Worm (Caenorhabditis elegans) whole organism, young adult: ENCODE measurements around the gene clec-239.
A peak's percentile ranks its signal among the peaks of the same experiment; 100 is the strongest.
"Not testable (repeated sequence)": the region's sequence is repeated elsewhere in the genome, so short reads cannot be mapped to it uniquely, and the experiment has no call there.

ENCODE experiments used
- C06A6.2 ChIP-seq: fragments of 200-800 bp; sonication (Bioruptor generic); conservative IDR thresholded peaks from 2 replicates; pipeline ENCODE4 v1.3.6; 2022; ENCODE audit warnings: missing genetic modification characterization, missing compliant biosample characterization
- C17E4.6 ChIP-seq: fragments of 200-800 bp; sonication (Bioruptor generic); IDR thresholded peaks from 2 replicates; pipeline ENCODE4 v1.3.6; 2022; ENCODE audit warnings: missing genetic modification reagents, missing genetic modification characterization, missing compliant biosample characterization
- F22D6.2 ChIP-seq: sonication (generic microtip); optimal IDR thresholded peaks from 2 replicates; lab custom pipeline; 2016; ENCODE audit warnings: mild to moderate bottlenecking, missing genetic modification characterization, missing compliant biosample characterization
- F49E8.2 ChIP-seq: sonication (generic microtip); optimal IDR thresholded peaks from 3 replicates; lab custom pipeline; 2017; ENCODE audit warnings: missing genetic modification characterization, mild to moderate bottlenecking, missing compliant biosample characterization, antibody characterized with exemption, moderate library complexity; ENCODE audit not compliant: insufficient read depth
- K11D2.4 ChIP-seq: fragments of 200-800 bp; sonication (Bioruptor generic); IDR thresholded peaks from 2 replicates; pipeline ENCODE4 v1.3.6; 2022; ENCODE audit warnings: missing genetic modification reagents, missing genetic modification characterization, missing compliant biosample characterization
- Y53G8AR.9 ChIP-seq: fragments of 200-800 bp; sonication (Bioruptor generic); conservative IDR thresholded peaks from 2 replicates; pipeline ENCODE4 v1.3.6; 2022; ENCODE audit warnings: missing genetic modification reagents, missing genetic modification characterization, missing compliant biosample characterization
- Y67H2A.10 ChIP-seq: fragments of 200-800 bp; sonication (Bioruptor generic); conservative IDR thresholded peaks from 2 replicates; pipeline ENCODE4 v1.3.6; 2022; ENCODE audit warnings: missing genetic modification reagents, missing genetic modification characterization, missing compliant biosample characterization
- Y95B8A.8 ChIP-seq: fragments of 200-800 bp; sonication (Bioruptor generic); IDR thresholded peaks from 2 replicates; pipeline ENCODE4 v1.3.6; 2022; ENCODE audit warnings: missing genetic modification reagents, missing genetic modification characterization, missing compliant biosample characterization
- aptf-3 ChIP-seq: fragments of 200-800 bp; sonication (Bioruptor generic); IDR thresholded peaks from 2 replicates; pipeline ENCODE4 v1.3.6; 2022; ENCODE audit warnings: missing genetic modification characterization, missing compliant biosample characterization
- attf-6 ChIP-seq: fragments of 200-800 bp; sonication (Bioruptor generic); IDR thresholded peaks from 2 replicates; pipeline ENCODE4 v1.3.6; 2022; ENCODE audit warnings: missing genetic modification reagents, missing genetic modification characterization, missing compliant biosample characterization
- bed-1 ChIP-seq: fragments of 200-800 bp; sonication (Bioruptor generic); IDR thresholded peaks from 2 replicates; pipeline ENCODE4 v1.3.6; 2022; ENCODE audit warnings: missing genetic modification reagents, missing genetic modification characterization, missing compliant biosample characterization
- bed-2 ChIP-seq: fragments of 200-800 bp; sonication (Bioruptor generic); IDR thresholded peaks from 2 replicates; pipeline ENCODE4 v1.3.6; 2022; ENCODE audit warnings: missing genetic modification reagents, missing genetic modification characterization, missing compliant biosample characterization
- cebp-2 ChIP-seq: fragments of 200-800 bp; sonication (Bioruptor generic); IDR thresholded peaks from 2 replicates; pipeline ENCODE4 v1.3.6; 2022; ENCODE audit warnings: missing genetic modification characterization, missing compliant biosample characterization
- ceh-58 ChIP-seq: fragments of 200-800 bp; sonication (Bioruptor generic); IDR thresholded peaks from 2 replicates; pipeline ENCODE4 v1.3.6; 2022; ENCODE audit warnings: missing genetic modification characterization, missing compliant biosample characterization
- chd-7 ChIP-seq: sonication (generic microtip); optimal IDR thresholded peaks from 2 replicates; lab custom pipeline; 2016; ENCODE audit warnings: mild to moderate bottlenecking, missing genetic modification characterization, moderate library complexity, missing compliant biosample characterization
- dox-1 ChIP-seq: fragments of 200-800 bp; sonication (Bioruptor generic); IDR thresholded peaks from 2 replicates; pipeline ENCODE4 v1.3.6; 2022; ENCODE audit warnings: missing genetic modification reagents, missing genetic modification characterization, missing compliant biosample characterization
- dpl-1 ChIP-seq: fragments of 150-350 bp; optimal IDR thresholded peaks from 2 replicates; lab custom pipeline; 2014; ENCODE audit warnings: missing biosample characterization, missing genetic modification reagents, missing genetic modification characterization
- efl-1 ChIP-seq: fragments of 150-350 bp; optimal IDR thresholded peaks from 2 replicates; lab custom pipeline; 2014; ENCODE audit warnings: missing biosample characterization, missing genetic modification reagents, missing genetic modification characterization
- ekl-4 ChIP-seq: fragments of 200-800 bp; sonication (Bioruptor generic); IDR thresholded peaks from 2 replicates; pipeline ENCODE4 v1.3.6; 2022; ENCODE audit warnings: missing genetic modification reagents, missing genetic modification characterization, missing compliant biosample characterization
- fkh-3 ChIP-seq: sonication (generic microtip); optimal IDR thresholded peaks from 2 replicates; lab custom pipeline; 2016; ENCODE audit warnings: mild to moderate bottlenecking, missing genetic modification characterization, missing compliant biosample characterization
- hmg-20 ChIP-seq: fragments of 200-800 bp; sonication (Bioruptor generic); IDR thresholded peaks from 2 replicates; pipeline ENCODE4 v1.3.6; 2022; ENCODE audit warnings: missing genetic modification reagents, missing genetic modification characterization, missing compliant biosample characterization
- hrde-1 ChIP-seq: sonication (generic microtip); optimal IDR thresholded peaks from 2 replicates; lab custom pipeline; 2016; ENCODE audit warnings: missing genetic modification characterization, mild to moderate bottlenecking, missing compliant biosample characterization, moderate library complexity, missing genotype, missing genetic modification reagents, borderline replicate concordance
- lin-26 ChIP-seq: fragments of 200-800 bp; sonication (Bioruptor generic); IDR thresholded peaks from 2 replicates; pipeline ENCODE4 v1.3.6; 2022; ENCODE audit warnings: missing genetic modification reagents, missing genetic modification characterization, missing compliant biosample characterization
- lin-35 ChIP-seq, 3 experiments: fragments of 150-350 bp in 2 of 3; sonication (generic microtip) in 1 of 3; optimal IDR thresholded peaks; 2 replicates each; lab custom pipeline; 2014 to 2018; ENCODE audit warnings: missing biosample characterization in 3 of 3, missing genetic modification characterization in 3 of 3, missing genetic modification reagents in 3 of 3
- lin-54 ChIP-seq: fragments of 200-800 bp; sonication (Bioruptor generic); optimal IDR thresholded peaks from 2 replicates; lab custom pipeline; 2018; ENCODE audit warnings: mild to moderate bottlenecking, missing genetic modification characterization, missing compliant biosample characterization
- madf-3 ChIP-seq: fragments of 200-800 bp; sonication (Bioruptor generic); IDR thresholded peaks from 2 replicates; pipeline ENCODE4 v1.3.6; 2022; ENCODE audit warnings: missing genetic modification reagents, missing genetic modification characterization, missing compliant biosample characterization
- madf-6 ChIP-seq: fragments of 200-800 bp; sonication (Bioruptor generic); IDR thresholded peaks from 2 replicates; pipeline ENCODE4 v1.3.6; 2022; ENCODE audit warnings: missing genetic modification reagents, missing genetic modification characterization, missing compliant biosample characterization
- madf-8 ChIP-seq: fragments of 200-800 bp; sonication (Bioruptor generic); conservative IDR thresholded peaks from 2 replicates; pipeline ENCODE4 v1.3.6; 2022; ENCODE audit warnings: missing genetic modification reagents, missing genetic modification characterization, missing compliant biosample characterization
- nhr-120 ChIP-seq: fragments of 200-800 bp; sonication (Bioruptor generic); IDR thresholded peaks from 2 replicates; pipeline ENCODE4 v1.3.6; 2022; ENCODE audit warnings: missing genetic modification characterization, missing compliant biosample characterization
- nhr-179 ChIP-seq: sonication (generic microtip); optimal IDR thresholded peaks from 2 replicates; lab custom pipeline; 2016; ENCODE audit warnings: mild to moderate bottlenecking, missing genetic modification characterization, missing compliant biosample characterization
- nhr-27 ChIP-seq: fragments of 200-800 bp; sonication (Bioruptor generic); optimal IDR thresholded peaks from 2 replicates; lab custom pipeline; 2018; ENCODE audit warnings: mild to moderate bottlenecking, missing genetic modification characterization, moderate library complexity, missing compliant biosample characterization
- pbrm-1 ChIP-seq: fragments of 200-800 bp; sonication (Bioruptor generic); IDR thresholded peaks from 2 replicates; pipeline ENCODE4 v1.3.6; 2022; ENCODE audit warnings: missing genetic modification reagents, missing genetic modification characterization, missing compliant biosample characterization
- pha-4 ChIP-seq: fragments of 150-350 bp; sonication (generic microtip); optimal IDR thresholded peaks from 2 replicates; lab custom pipeline; 2014; ENCODE audit warnings: missing biosample characterization, missing genetic modification reagents, missing genetic modification characterization
- rec-8 ChIP-seq, 2 experiments: sonication (generic microtip); optimal IDR thresholded peaks; 2 replicates each; lab custom pipeline; 2016; ENCODE audit warnings: mild to moderate bottlenecking in 2 of 2, missing genetic modification characterization in 2 of 2, missing genetic modification reagents in 2 of 2, missing genotype in 2 of 2, missing biosample characterization in 1 of 2, missing compliant biosample characterization in 1 of 2, moderate library complexity in 1 of 2
- snpc-4 ChIP-seq, 5 experiments: fragments of 150-350 bp in 1 of 5; sonication (generic microtip) in 4 of 5; optimal IDR thresholded peaks; 2 replicates each; lab custom pipeline; 2014 to 2018; ENCODE audit warnings: missing genetic modification characterization in 5 of 5, missing biosample characterization in 3 of 5, antibody characterized with exemption in 2 of 5, mild to moderate bottlenecking in 2 of 5, missing compliant biosample characterization in 2 of 5, missing genotype in 2 of 5, moderate library complexity in 2 of 5, missing genetic modification reagents in 1 of 5
- tlf-1 ChIP-seq: fragments of 200-800 bp; sonication (Bioruptor generic); optimal IDR thresholded peaks from 2 replicates; lab custom pipeline; 2018; ENCODE audit warnings: mild to moderate bottlenecking, missing genetic modification characterization, missing compliant biosample characterization
- xnd-1 ChIP-seq: sonication (generic microtip); optimal IDR thresholded peaks from 2 replicates; lab custom pipeline; 2016; ENCODE audit warnings: missing genotype, missing genetic modification reagents, missing genetic modification characterization, missing compliant biosample characterization
- zim-3 ChIP-seq: sonication (generic microtip); optimal IDR thresholded peaks from 2 replicates; lab custom pipeline; 2017; ENCODE audit warnings: mild to moderate bottlenecking, missing genetic modification characterization, moderate library complexity, missing compliant biosample characterization
- ztf-22 ChIP-seq: fragments of 200-800 bp; sonication (Bioruptor generic); optimal IDR thresholded peaks from 2 replicates; lab custom pipeline; 2018; ENCODE audit warnings: mild to moderate bottlenecking, missing genetic modification characterization, moderate library complexity, missing compliant biosample characterization

The clec-239 gene

DNA sequence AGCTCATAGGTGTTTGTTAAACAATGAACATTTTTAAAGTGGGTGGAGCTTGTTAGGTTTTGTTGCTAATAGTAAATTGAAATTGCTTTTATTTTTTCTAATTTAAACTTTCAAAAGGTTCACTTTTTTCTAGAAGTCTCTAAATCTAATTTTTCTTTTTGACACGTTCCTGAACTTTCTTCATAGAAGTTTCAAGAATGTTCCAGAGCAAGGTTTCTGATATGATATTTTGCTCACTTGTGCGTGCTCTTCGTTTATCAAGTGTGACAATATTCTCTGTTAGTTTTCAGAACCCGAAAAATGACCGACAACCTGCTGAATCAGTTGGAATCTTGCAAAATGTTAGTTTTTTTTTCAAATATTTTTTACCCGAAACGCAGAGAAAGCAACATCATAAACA is 17.6 kb upstream of the clec-239 start, which contains the start of gene fbxa-148:
TSS of gene fbxa-148 (plus strand) at position 301 of the 400 bp plus-strand sequence.
- not testable (repeated sequence) for TF ChIP-seq C06A6.2, bed-2, lin-26 (GFP tag; lab: Robert Waterston, UW)

DNA sequence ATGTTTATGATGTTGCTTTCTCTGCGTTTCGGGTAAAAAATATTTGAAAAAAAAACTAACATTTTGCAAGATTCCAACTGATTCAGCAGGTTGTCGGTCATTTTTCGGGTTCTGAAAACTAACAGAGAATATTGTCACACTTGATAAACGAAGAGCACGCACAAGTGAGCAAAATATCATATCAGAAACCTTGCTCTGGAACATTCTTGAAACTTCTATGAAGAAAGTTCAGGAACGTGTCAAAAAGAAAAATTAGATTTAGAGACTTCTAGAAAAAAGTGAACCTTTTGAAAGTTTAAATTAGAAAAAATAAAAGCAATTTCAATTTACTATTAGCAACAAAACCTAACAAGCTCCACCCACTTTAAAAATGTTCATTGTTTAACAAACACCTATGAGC is 8.3 kb upstream of the clec-239 start, which contains the start of gene fbxa-112:
TSS of gene fbxa-112 (minus strand) at position 101 of the 400 bp plus-strand sequence.
- TF ChIP-seq pha-4 (tag; lab: Kevin White, UChicago); lin-54 (GFP tag; lab: Kevin White, UChicago); F49E8.2 (tag; lab: Kevin White, UChicago): not testable (repeated sequence)

DNA sequence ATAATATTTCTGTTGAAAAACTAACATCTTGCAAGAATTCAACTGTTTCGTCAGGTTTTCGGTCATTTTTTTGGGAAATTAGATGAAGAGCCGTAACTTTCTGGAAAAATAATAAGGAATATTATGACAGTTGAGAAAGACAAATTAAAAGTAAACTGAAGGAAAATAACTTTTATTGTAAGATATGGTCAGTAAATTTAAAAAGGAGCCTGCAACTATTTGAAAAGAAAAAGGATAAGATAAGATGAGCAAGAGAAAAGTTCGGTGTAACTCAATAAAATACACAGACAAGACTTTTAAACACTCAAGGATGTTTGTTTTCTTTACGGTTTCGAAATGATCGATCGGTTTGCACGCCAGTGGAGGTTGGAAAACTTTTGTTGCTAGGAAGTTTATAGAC is 6.7 kb upstream of the clec-239 start, which contains the start of gene fbxa-111:
TSS of gene fbxa-111 (minus strand) at position 101 of the 400 bp plus-strand sequence.
- not testable (repeated sequence) for TF ChIP-seq tlf-1 (GFP tag; lab: Kevin White, UChicago); F22D6.2; dox-1

DNA sequence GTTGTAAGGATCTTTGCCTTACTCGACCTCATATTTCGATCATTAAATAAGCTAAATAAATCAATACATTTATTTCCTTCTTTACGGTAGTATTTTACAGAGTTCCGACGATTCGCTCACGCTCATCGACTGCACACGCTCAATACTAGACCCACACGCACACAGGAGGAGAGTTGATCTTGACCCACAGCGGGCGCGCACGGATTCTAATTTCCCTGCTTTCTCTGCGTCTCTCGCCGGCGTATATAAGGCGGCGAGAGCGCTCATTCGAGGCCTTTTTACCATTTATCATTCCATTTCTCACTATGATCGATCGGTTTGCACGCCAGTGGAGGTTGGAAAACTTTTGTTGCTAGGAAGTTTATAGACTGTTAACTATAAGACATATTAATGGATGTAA is 6.3 kb upstream of the clec-239 start:
- TF ChIP-seq xnd-1 (tag; lab: Kevin White, UChicago) = peak; percentile 84
- TF ChIP-seq bed-2 (GFP tag; lab: Robert Waterston, UW) = no peak
- TF ChIP-seq zim-3 (tag; lab: Kevin White, UChicago) = no peak
- peak; percentile 90 for TF ChIP-seq madf-6 (GFP tag; lab: Robert Waterston, UW)
- no peak for TF ChIP-seq lin-35 (GFP tag; optimal IDR thresholded peaks at IDR 0.05; lab: Kevin White, UChicago)
- TF ChIP-seq madf-8 (GFP tag; lab: Robert Waterston, UW) = peak; percentile 78
- TF ChIP-seq fkh-3 (tag; lab: Kevin White, UChicago) = no peak
- TF ChIP-seq attf-6 = peak; percentile 78
- TF ChIP-seq snpc-4 (GFP tag; optimal IDR thresholded peaks at IDR 0.05; lab: Kevin White, UChicago) = no peak
- TF ChIP-seq snpc-4 (tag; optimal IDR thresholded peaks at IDR 0.05; lab: Kevin White, UChicago) = peak in 1 of 4 experiments; percentile 40
- TF ChIP-seq Y53G8AR.9 (GFP tag; lab: Robert Waterston, UW) = no peak
- TF ChIP-seq madf-3 (GFP tag; lab: Robert Waterston, UW) = 0 out of 2 replicates have a peak, but pooled peaks have one; percentile 42
- TF ChIP-seq ekl-4 (GFP tag; lab: Robert Waterston, UW) = no peak
- peak; percentile 79 for TF ChIP-seq efl-1 (GFP tag; lab: Kevin White, UChicago)
- no peak for TF ChIP-seq hmg-20 (GFP tag; lab: Robert Waterston, UW)
- TF ChIP-seq hrde-1 (tag; lab: Kevin White, UChicago) = no peak
- no peak for TF ChIP-seq C17E4.6
- no peak for TF ChIP-seq nhr-27 (tag; lab: Kevin White, UChicago)
- no peak for TF ChIP-seq chd-7 (tag; lab: Kevin White, UChicago)
- TF ChIP-seq cebp-2 (GFP tag; lab: Robert Waterston, UW) = no peak
- peak; percentile 38 for TF ChIP-seq dpl-1

DNA sequence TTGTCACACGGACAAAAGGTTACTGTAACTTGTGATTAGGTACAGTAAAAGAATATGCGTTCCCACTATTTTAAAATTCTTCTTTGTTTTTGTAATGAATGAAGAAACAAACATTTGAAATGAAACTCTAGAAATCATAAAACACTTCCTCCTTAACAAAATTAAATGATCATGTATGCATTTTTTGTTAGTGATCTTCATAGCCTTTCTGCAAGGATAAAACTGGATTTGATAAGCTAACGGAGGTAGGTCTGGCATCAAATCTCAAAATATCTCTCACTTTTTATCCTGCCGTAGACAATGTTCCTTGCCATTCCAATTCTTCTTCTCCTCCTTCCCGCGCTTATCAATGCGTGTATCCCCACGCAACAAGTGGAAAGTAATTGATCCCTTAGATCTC is 4.8 kb upstream of the clec-239 start, which contains the start of gene clec-238:
TSS of gene clec-238 (plus strand) at position 301 of the 400 bp plus-strand sequence.
- no peak for TF ChIP-seq ceh-58 (GFP tag; lab: Robert Waterston, UW)
- TF ChIP-seq rec-8 (tag; optimal IDR thresholded peaks at IDR 0.05; lab: Kevin White, UChicago) = no peak
- no peak for TF ChIP-seq aptf-3 (GFP tag; lab: Robert Waterston, UW)
- no peak for TF ChIP-seq nhr-120 (GFP tag; lab: Robert Waterston, UW)
- TF ChIP-seq nhr-179 (tag; lab: Kevin White, UChicago) = no peak
- TF ChIP-seq bed-1 (GFP tag; lab: Robert Waterston, UW) = no peak
- no peak for TF ChIP-seq pbrm-1
- TF ChIP-seq ztf-22 = no peak
- no peak for TF ChIP-seq K11D2.4 (GFP tag; lab: Robert Waterston, UW)
- TF ChIP-seq Y67H2A.10 (GFP tag; lab: Robert Waterston, UW) = no peak
- TF ChIP-seq Y95B8A.8 (GFP tag; lab: Robert Waterston, UW) = no peak
